Fruit fly (Drosophila melanogaster): ENCODE measurements around the gene Hsc70-1.

Hsc70-1 gene

dm6 chr3L:13964635-13965501, 9.0 kb upstream of the Hsc70-1 start, which contains the start of the genes Meics, Nxf3 and ssp2 (continued):
- TF ChIP-seq CG6683 (GFP tag; optimal IDR thresholded peaks at IDR 0.05) (no peak), Mad (GFP tag; optimal IDR thresholded peaks at IDR 0.05) (no peak), CG33213 (GFP tag; optimal IDR thresholded peaks at IDR 0.05) (peak; percentile 3), TFAM (GFP tag; optimal IDR thresholded peaks at IDR 0.05) (no peak), so (GFP tag; IDR thresholded peaks at IDR 0.05) (no peak), chif (GFP tag; optimal IDR thresholded peaks at IDR 0.05) (no peak), CG1832 (GFP tag; optimal IDR thresholded peaks at IDR 0.05) (no peak), CG17612 (GFP tag; IDR thresholded peaks at IDR 0.05) (no peak), CG10267 (tag; optimal IDR thresholded peaks at IDR 0.05) (peak; percentile 41), CG5245 (GFP tag; optimal IDR thresholded peaks at IDR 0.05) (no peak), Hr3 (GFP tag; optimal IDR thresholded peaks at IDR 0.05) (peak; percentile 60), pita (GFP tag; optimal IDR thresholded peaks at IDR 0.05) (no peak), Six4 (GFP tag; optimal IDR thresholded peaks at IDR 0.05) (no peak), CG17568 (GFP tag; optimal IDR thresholded peaks at IDR 0.05) (no peak), CG12391 (tag; optimal IDR thresholded peaks at IDR 0.05) (peak; percentile 58), CG31224 (GFP tag; IDR thresholded peaks at IDR 0.05) (no peak; the same call in 1 of the 2 replicates), CG9609 (GFP tag; optimal IDR thresholded peaks at IDR 0.05) (peak; percentile 7), lbe (GFP tag; optimal IDR thresholded peaks at IDR 0.05) (no peak), CG10543 (GFP tag; optimal IDR thresholded peaks at IDR 0.05) (peak; percentile 42), sd (tag; optimal IDR thresholded peaks at IDR 0.05) (no peak), schlank (tag; optimal IDR thresholded peaks at IDR 0.05) (no peak), bab2 (GFP tag; optimal IDR thresholded peaks at IDR 0.05) (peak; percentile 6), CG9727 (GFP tag; optimal IDR thresholded peaks at IDR 0.05) (peak; percentile 56), C15 (GFP tag; IDR thresholded peaks at IDR 0.05) (no peak), emc (GFP tag; optimal IDR thresholded peaks at IDR 0.05) (no peak), pfk (GFP tag; optimal IDR thresholded peaks at IDR 0.05) (no peak), CG6272 (GFP tag; IDR thresholded peaks at IDR 0.05) (no peak), sens-2 (GFP tag; IDR thresholded peaks at IDR 0.05) (no peak), CG9437 (GFP tag; optimal IDR thresholded peaks at IDR 0.05) (peak; percentile 47), wek (GFP tag; optimal IDR thresholded peaks at IDR 0.05) (no peak), CG11085 (GFP tag; IDR thresholded peaks at IDR 0.05) (no peak), kah (GFP tag; optimal IDR thresholded peaks at IDR 0.05) (no peak), trh (GFP tag; optimal IDR thresholded peaks at IDR 0.05) (no peak), sug (tag; optimal IDR thresholded peaks at IDR 0.05) (peak; percentile 40), ERR (GFP tag; optimal IDR thresholded peaks at IDR 0.05) (peak; percentile 0), shn (GFP tag; optimal IDR thresholded peaks at IDR 0.05) (no peak), CG34376 (GFP tag; optimal IDR thresholded peaks at IDR 0.05) (no peak), klu (GFP tag; IDR thresholded peaks at IDR 0.05) (no peak), CG4424 (GFP tag; optimal IDR thresholded peaks at IDR 0.05) (no peak), odd (GFP tag; optimal IDR thresholded peaks at IDR 0.05) (no peak), grau (tag; optimal IDR thresholded peaks at IDR 0.05) (peak; percentile 13), CG7786 (GFP tag; optimal IDR thresholded peaks at IDR 0.05) (no peak), CG11696 (GFP tag; IDR thresholded peaks at IDR 0.05) (no peak), lola (GFP tag; optimal IDR thresholded peaks at IDR 0.05) (peak in 1 of 3 experiments; percentile 63), Side (GFP tag; optimal IDR thresholded peaks at IDR 0.05) (no peak), Ptx1 (GFP tag; IDR thresholded peaks at IDR 0.05) (peak; percentile 48), Taf1 (GFP tag; IDR thresholded peaks at IDR 0.05) (no peak), disco-r (GFP tag; optimal IDR thresholded peaks at IDR 0.05) (no peak), Dad (GFP tag; optimal IDR thresholded peaks at IDR 0.05) (no peak), CG13296 (GFP tag; optimal IDR thresholded peaks at IDR 0.05) (no peak)

All from whole organism, embryonic.